Worm (Caenorhabditis elegans) whole organism, L4/young adult: ENCODE measurements around the gene srx-9.

Source experiments
- W03F9.2 ChIP-seq: fragments of 150-350 bp; optimal IDR thresholded peaks from 2 replicates; lab custom pipeline; 2014; ENCODE audit warnings: missing biosample characterization, missing genetic modification characterization
- dao-5 ChIP-seq: sonication (generic microtip); optimal IDR thresholded peaks from 2 replicates; lab custom pipeline; 2016; ENCODE audit warnings: missing genotype, missing genetic modification characterization, moderate library complexity, missing compliant biosample characterization
- him-1 ChIP-seq: sonication (generic microtip); optimal IDR thresholded peaks from 2 replicates; lab custom pipeline; 2016; ENCODE audit warnings: missing genotype, missing genetic modification reagents, missing genetic modification characterization, missing compliant biosample characterization

DNA sequence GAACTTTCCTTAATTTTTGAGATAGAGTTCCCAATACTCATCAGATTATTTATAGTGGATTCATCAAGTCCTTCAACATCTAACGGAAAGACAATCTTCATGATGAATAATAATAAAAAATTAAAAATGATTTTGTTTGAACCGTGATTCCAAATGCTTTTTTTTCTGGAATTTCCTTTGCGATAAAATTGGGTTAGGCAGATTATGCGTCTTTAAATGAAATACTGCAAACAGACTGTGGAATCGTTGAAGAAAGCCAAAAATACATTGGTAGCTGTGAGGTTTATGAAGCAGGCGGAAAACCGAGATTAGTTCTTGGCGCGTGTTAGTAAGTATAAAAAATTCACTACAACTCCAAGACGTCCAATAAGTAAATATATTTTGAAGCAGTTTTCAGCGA is 31.3 kb upstream of the srx-9 start, which contains the start of gene srw-68:
- TF ChIP-seq him-1 (no peak), dao-5 (tag; lab: Kevin White, UChicago) (no peak), W03F9.2 (tag; lab: Kevin White, UChicago) (no peak)
